Fruit fly (Drosophila melanogaster) whole organism, prepupa: ENCODE results near the gene Mms19.
A peak's percentile ranks its signal among the peaks of the same experiment; 100 is the strongest.

Source experiments
- CG10631 ChIP-seq: fragments of 200-800 bp; sonication (Bioruptor generic); optimal IDR thresholded peaks from 2 replicates; lab custom pipeline; 2016; ENCODE audit warnings: missing biosample characterization, missing genetic modification characterization
- CG11294 ChIP-seq: fragments of 200-800 bp; sonication (Bioruptor generic); IDR thresholded peaks from 2 replicates; pipeline ENCODE4 v1.3.6; 2022; ENCODE audit warnings: missing biosample characterization, missing genetic modification characterization
- CG11762 ChIP-seq: fragments of 200-800 bp; sonication (Bioruptor generic); optimal IDR thresholded peaks from 3 replicates; lab custom pipeline; 2016; ENCODE audit warnings: missing biosample characterization, missing genetic modification characterization; ENCODE audit not compliant: insufficient read depth
- CG15336 ChIP-seq: fragments of 200-800 bp; sonication (Bioruptor generic); IDR thresholded peaks from 2 replicates; pipeline ENCODE4 v1.3.6; 2022; ENCODE audit warnings: missing biosample characterization, missing genetic modification characterization
- CG3032 ChIP-seq: fragments of 200-800 bp; optimal IDR thresholded peaks from 2 replicates; lab custom pipeline; 2019; ENCODE audit warnings: missing biosample characterization, mild to moderate bottlenecking, missing genetic modification characterization, moderate library complexity
- CG31627 ChIP-seq: fragments of 200-800 bp; sonication (Bioruptor generic); optimal IDR thresholded peaks from 3 replicates; lab custom pipeline; 2016; ENCODE audit warnings: missing biosample characterization, missing genetic modification characterization
- CG32006 ChIP-seq: fragments of 200-800 bp; sonication (Bioruptor generic); optimal IDR thresholded peaks from 3 replicates; lab custom pipeline; 2017; ENCODE audit warnings: missing biosample characterization, mild to moderate bottlenecking, missing genetic modification characterization
- CG34406 ChIP-seq: fragments of 200-800 bp; sonication (Bioruptor generic); optimal IDR thresholded peaks from 3 replicates; lab custom pipeline; 2016; ENCODE audit warnings: missing biosample characterization, missing genetic modification characterization
- CG3919 ChIP-seq: fragments of 200-800 bp; sonication (Bioruptor generic); optimal IDR thresholded peaks from 3 replicates; lab custom pipeline; 2016; ENCODE audit warnings: missing biosample characterization, missing genetic modification characterization
- CG4318 ChIP-seq: fragments of 200-800 bp; sonication (Bioruptor generic); optimal IDR thresholded peaks from 3 replicates; lab custom pipeline; 2017; ENCODE audit warnings: missing biosample characterization, mild to moderate bottlenecking, missing genetic modification characterization
- CG6163 ChIP-seq: fragments of 200-800 bp; sonication (Bioruptor generic); IDR thresholded peaks from 3 replicates; pipeline ENCODE4 v1.3.6; 2022; ENCODE audit warnings: missing biosample characterization, missing genetic modification characterization
- CG6276 ChIP-seq: fragments of 200-800 bp; sonication (Bioruptor generic); optimal IDR thresholded peaks from 2 replicates; lab custom pipeline; 2017; ENCODE audit warnings: missing biosample characterization, mild to moderate bottlenecking, missing genetic modification characterization
- CG6792 ChIP-seq: fragments of 200-800 bp; sonication (Bioruptor generic); optimal IDR thresholded peaks from 3 replicates; lab custom pipeline; 2016; ENCODE audit warnings: missing biosample characterization, missing genetic modification characterization
- CG6854 ChIP-seq: fragments of 200-800 bp; sonication (Bioruptor generic); optimal IDR thresholded peaks from 2 replicates; lab custom pipeline; 2017; ENCODE audit warnings: missing biosample characterization, mild to moderate bottlenecking, missing genetic modification characterization
- CG7368 ChIP-seq: fragments of 200-800 bp; sonication (Bioruptor generic); optimal IDR thresholded peaks from 3 replicates; lab custom pipeline; 2016; ENCODE audit warnings: missing biosample characterization, missing genetic modification characterization
- CG8319 ChIP-seq: fragments of 200-800 bp; sonication (Bioruptor generic); optimal IDR thresholded peaks from 3 replicates; lab custom pipeline; 2016; ENCODE audit warnings: missing biosample characterization, missing genetic modification characterization
- CG8632 ChIP-seq: fragments of 200-800 bp; sonication (Bioruptor generic); optimal IDR thresholded peaks from 3 replicates; lab custom pipeline; 2016; ENCODE audit warnings: missing biosample characterization, missing genetic modification characterization
- Eip75B ChIP-seq: fragments of 200-800 bp; sonication (Bioruptor generic); optimal IDR thresholded peaks from 3 replicates; lab custom pipeline; 2016; ENCODE audit warnings: missing biosample characterization, missing genetic modification characterization
- Eip78C ChIP-seq: fragments of 200-800 bp; sonication (Bioruptor generic); peaks from one replicate; lab custom pipeline; 2016; ENCODE audit warnings: missing biosample characterization, missing genetic modification characterization
- Eip93F ChIP-seq: fragments of 200-800 bp; sonication (Bioruptor generic); optimal IDR thresholded peaks from 2 replicates; lab custom pipeline; 2016; ENCODE audit warnings: missing biosample characterization, mild to moderate bottlenecking, missing genetic modification characterization
- Ets21C ChIP-seq: fragments of 200-800 bp; sonication (Bioruptor generic); optimal IDR thresholded peaks from 3 replicates; lab custom pipeline; 2016; ENCODE audit warnings: missing biosample characterization, missing genetic modification characterization
- Ets96B ChIP-seq: fragments of 200-800 bp; optimal IDR thresholded peaks from 2 replicates; lab custom pipeline; 2019; ENCODE audit warnings: missing biosample characterization, mild to moderate bottlenecking, missing genetic modification characterization, moderate library complexity
- Gug ChIP-seq: fragments of 200-800 bp; sonication (Bioruptor generic); IDR thresholded peaks from 2 replicates; pipeline ENCODE4 v1.3.6; 2022; ENCODE audit warnings: missing biosample characterization, missing genetic modification characterization
- Hr38 ChIP-seq: sonication (Bioruptor generic); optimal IDR thresholded peaks from 2 replicates; lab custom pipeline; 2016; ENCODE audit warnings: missing biosample characterization, missing genetic modification characterization
- Hr39 ChIP-seq: fragments of 200-800 bp; sonication (Bioruptor generic); optimal IDR thresholded peaks from 2 replicates; lab custom pipeline; 2016; ENCODE audit warnings: missing biosample characterization, missing genetic modification characterization
- Hr4 ChIP-seq: fragments of 200-800 bp; sonication (Bioruptor generic); optimal IDR thresholded peaks from 3 replicates; lab custom pipeline; 2016; ENCODE audit warnings: missing biosample characterization, missing genetic modification characterization
- Met ChIP-seq: fragments of 200-800 bp; sonication (Bioruptor generic); optimal IDR thresholded peaks from 3 replicates; lab custom pipeline; 2016; ENCODE audit warnings: missing biosample characterization, missing genetic modification characterization
- OdsH ChIP-seq: fragments of 200-800 bp; sonication (Bioruptor generic); optimal IDR thresholded peaks from 3 replicates; lab custom pipeline; 2016; ENCODE audit warnings: missing biosample characterization, missing genetic modification characterization
- Smox ChIP-seq: fragments of 200-800 bp; sonication (Bioruptor generic); optimal IDR thresholded peaks from 3 replicates; lab custom pipeline; 2016; ENCODE audit warnings: missing biosample characterization, missing genetic modification characterization
- Sox14 ChIP-seq: fragments of 200-800 bp; sonication (Bioruptor generic); optimal IDR thresholded peaks from 3 replicates; lab custom pipeline; 2016; ENCODE audit warnings: missing biosample characterization, missing genetic modification characterization
- Sox15 ChIP-seq: fragments of 200-800 bp; sonication (Bioruptor generic); optimal IDR thresholded peaks from 3 replicates; lab custom pipeline; 2016; ENCODE audit warnings: missing biosample characterization, missing genetic modification characterization
- achi ChIP-seq: fragments of 200-800 bp; sonication (Bioruptor generic); optimal IDR thresholded peaks from 3 replicates; lab custom pipeline; 2016; ENCODE audit warnings: missing biosample characterization, missing genetic modification characterization
- acj6 ChIP-seq: fragments of 200-800 bp; sonication (Bioruptor generic); optimal IDR thresholded peaks from 3 replicates; lab custom pipeline; 2016; ENCODE audit warnings: missing biosample characterization, missing genetic modification characterization
- cyc ChIP-seq: fragments of 200-800 bp; sonication (Bioruptor generic); optimal IDR thresholded peaks from 3 replicates; lab custom pipeline; 2016; ENCODE audit warnings: missing biosample characterization, missing genetic modification characterization
- dac ChIP-seq: fragments of 200-800 bp; sonication (Bioruptor generic); optimal IDR thresholded peaks from 2 replicates; lab custom pipeline; 2017; ENCODE audit warnings: missing biosample characterization, mild to moderate bottlenecking, missing genetic modification characterization
- dsx ChIP-seq: fragments of 200-800 bp; optimal IDR thresholded peaks from 3 replicates; lab custom pipeline; 2019; ENCODE audit warnings: missing biosample characterization, mild to moderate bottlenecking, missing genetic modification characterization, moderate library complexity; ENCODE audit not compliant: poor library complexity, severe bottlenecking
- eg ChIP-seq: fragments of 200-800 bp; sonication (Bioruptor generic); IDR thresholded peaks from 3 replicates; pipeline ENCODE4 v1.3.6; 2022; ENCODE audit warnings: missing biosample characterization, missing genetic modification characterization
- esn ChIP-seq: fragments of 200-800 bp; sonication (Bioruptor generic); optimal IDR thresholded peaks from 2 replicates; lab custom pipeline; 2016; ENCODE audit warnings: missing biosample characterization, mild to moderate bottlenecking, missing genetic modification characterization, moderate library complexity
- fkh ChIP-seq: fragments of 200-800 bp; sonication (Bioruptor generic); optimal IDR thresholded peaks from 3 replicates; lab custom pipeline; 2017; ENCODE audit warnings: missing biosample characterization, mild to moderate bottlenecking, missing genetic modification characterization, moderate library complexity
- lz ChIP-seq: fragments of 200-800 bp; sonication (Bioruptor generic); optimal IDR thresholded peaks from 3 replicates; lab custom pipeline; 2016; ENCODE audit warnings: missing biosample characterization, missing genetic modification characterization
- net ChIP-seq: fragments of 200-800 bp; sonication (Bioruptor generic); optimal IDR thresholded peaks from 3 replicates; lab custom pipeline; 2016; ENCODE audit warnings: missing biosample characterization, missing genetic modification characterization
- spab ChIP-seq: fragments of 200-800 bp; sonication (Bioruptor generic); optimal IDR thresholded peaks from 2 replicates; lab custom pipeline; 2017; ENCODE audit warnings: missing biosample characterization, mild to moderate bottlenecking, missing genetic modification characterization, missing genetic modification reagents
- ss ChIP-seq, 2 experiments: fragments of 200-800 bp; sonication (Bioruptor generic); optimal IDR thresholded peaks; 2 replicates in 1 of 2; 3 replicates in 1 of 2; lab custom pipeline; 2017 to 2018; ENCODE audit warnings: mild to moderate bottlenecking in 2 of 2, missing biosample characterization in 2 of 2, missing genetic modification characterization in 2 of 2, moderate library complexity in 1 of 2
- svp ChIP-seq: fragments of 200-800 bp; sonication (Bioruptor generic); peaks from one replicate; lab custom pipeline; 2016; ENCODE audit warnings: missing biosample characterization, missing genetic modification characterization
- vri ChIP-seq: fragments of 200-800 bp; sonication (Bioruptor generic); optimal IDR thresholded peaks from 3 replicates; lab custom pipeline; 2016; ENCODE audit warnings: missing biosample characterization, mild to moderate bottlenecking, missing genetic modification characterization

Mms19 gene

dm6 chr3R:5209481-5209880, 22.9 kb upstream of the Mms19 start (continued):
- TF ChIP-seq Met (GFP tag; lab: Kevin White, UChicago) = peak; percentile 82
- peak; percentile 86 for TF ChIP-seq Ets96B (tag; lab: Kevin White, UChicago)
- TF ChIP-seq Smox (GFP tag; lab: Kevin White, UChicago) = peak; percentile 64
- TF ChIP-seq CG15336 (GFP tag; lab: Robert Waterston, UW) = peak; percentile 94
- TF ChIP-seq CG6792 (GFP tag; lab: Kevin White, UChicago) = peak; percentile 89
- TF ChIP-seq Hr38 (GFP tag; lab: Kevin White, UChicago) = peak; percentile 37
- TF ChIP-seq Gug (GFP tag; lab: Robert Waterston, UW) = peak; percentile 92
- TF ChIP-seq fkh (GFP tag; lab: Kevin White, UChicago) = no peak
- TF ChIP-seq, all 60 proteins: peak for 56

dm6 chr3R:5211401-5211800, 20.9 kb upstream of the Mms19 start:
- no peak for TF ChIP-seq cyc (GFP tag; lab: Kevin White, UChicago)
- TF ChIP-seq dac = no peak
- no peak for TF ChIP-seq Ets21C (GFP tag; lab: Kevin White, UChicago)
- no peak for TF ChIP-seq esn (GFP tag; lab: Kevin White, UChicago)
- no peak for TF ChIP-seq CG4318 (GFP tag; lab: Kevin White, UChicago)

dm6 chr3R:5211901-5212758, 20.2 kb upstream of the Mms19 start:
- no peak for TF ChIP-seq Eip93F (GFP tag; lab: Kevin White, UChicago)
- 0 out of 2 replicates have a peak, but pooled peaks have one; percentile 35 for TF ChIP-seq CG15336 (GFP tag; lab: Robert Waterston, UW)
- TF ChIP-seq CG6792 (GFP tag; lab: Kevin White, UChicago) = peak; percentile 25
- TF ChIP-seq CG31627 (GFP tag; lab: Kevin White, UChicago) = peak; percentile 26
- no peak for TF ChIP-seq eg
- peak; percentile 43 for TF ChIP-seq achi (GFP tag; lab: Kevin White, UChicago)
- TF ChIP-seq net (GFP tag; lab: Kevin White, UChicago) = no peak
- peak; percentile 41 for TF ChIP-seq acj6 (GFP tag; lab: Kevin White, UChicago)
- TF ChIP-seq fkh (GFP tag; lab: Kevin White, UChicago) = no peak
- TF ChIP-seq Smox (GFP tag; lab: Kevin White, UChicago) = no peak
- no peak for TF ChIP-seq CG6854 (GFP tag; lab: Kevin White, UChicago)
- TF ChIP-seq Sox14 (GFP tag; lab: Kevin White, UChicago) = peak; percentile 65
- no peak for TF ChIP-seq CG11294
- peak; percentile 79 for TF ChIP-seq svp (GFP tag; lab: Kevin White, UChicago)
- peak; percentile 65 to 69 for TF ChIP-seq ss (GFP tag; optimal IDR thresholded peaks at IDR 0.05; lab: Kevin White, UChicago)
- TF ChIP-seq CG3032 (tag; lab: Kevin White, UChicago) = peak; percentile 65
- peak; percentile 50 for TF ChIP-seq CG10631
- peak; percentile 27 for TF ChIP-seq CG8632
- no peak for TF ChIP-seq CG8319 (GFP tag; lab: Kevin White, UChicago)
- TF ChIP-seq cyc (GFP tag; lab: Kevin White, UChicago) = no peak
- TF ChIP-seq CG32006 (GFP tag; lab: Kevin White, UChicago) = peak; percentile 52
- peak; percentile 2 for TF ChIP-seq Hr39 (GFP tag; lab: Kevin White, UChicago)
- TF ChIP-seq Eip78C (GFP tag; lab: Kevin White, UChicago) = peak; percentile 73
- TF ChIP-seq CG3919 (GFP tag; lab: Kevin White, UChicago) = peak; percentile 65
- TF ChIP-seq Eip75B (GFP tag; lab: Kevin White, UChicago) = peak; percentile 71
- TF ChIP-seq Sox15 (GFP tag; lab: Kevin White, UChicago) = no peak
- no peak for TF ChIP-seq Hr38 (GFP tag; lab: Kevin White, UChicago)
- TF ChIP-seq OdsH (GFP tag; lab: Kevin White, UChicago) = peak; percentile 49
- peak; percentile 10 for TF ChIP-seq Hr4 (GFP tag; lab: Kevin White, UChicago)
- TF ChIP-seq CG34406 (GFP tag; lab: Kevin White, UChicago) = peak; percentile 9
- no peak for TF ChIP-seq Ets21C (GFP tag; lab: Kevin White, UChicago)
- TF ChIP-seq vri (GFP tag; lab: Kevin White, UChicago) = no peak
- peak; percentile 23 for TF ChIP-seq CG6276 (GFP tag; lab: Kevin White, UChicago)
- no peak for TF ChIP-seq CG4318 (GFP tag; lab: Kevin White, UChicago)
- peak; percentile 49 for TF ChIP-seq spab (GFP tag; lab: Kevin White, UChicago)
- peak; percentile 28; the same call in 1 of the 3 replicates for TF ChIP-seq CG6163
- no peak for TF ChIP-seq CG7368 (GFP tag; lab: Kevin White, UChicago)
- peak; percentile 37 for TF ChIP-seq esn (GFP tag; lab: Kevin White, UChicago)
- peak; percentile 18 for TF ChIP-seq CG11762 (GFP tag; lab: Kevin White, UChicago)
- TF ChIP-seq dsx (GFP tag; lab: Kevin White, UChicago) = peak; percentile 50
- TF ChIP-seq lz (GFP tag; lab: Kevin White, UChicago) = peak; percentile 13
